Fruit fly (Drosophila melanogaster): Measurements from ENCODE around the gene rtv.

dm6 chrX:11154511-11155197 is 864 bp upstream of the rtv start:
- TF ChIP-seq CG8478 (optimal IDR thresholded peaks at IDR 0.05) (no peak), CTCF (optimal IDR thresholded peaks at IDR 0.05) (peak; percentile 1 to 18)

Measured in S2 (cell line).